Worm (Caenorhabditis elegans): ENCODE results near the gene F59C12.3.

F59C12.3 gene

ce11 chrX:16609424-16609823, at the start of gene F59C12.3:
F59C12.3 (minus strand) TSS chrX:16609524.
- TF ChIP-seq klf-2 (GFP tag; conservative IDR thresholded peaks at IDR 0.05), result no peak
- TF ChIP-seq ref-1 (GFP tag; conservative IDR thresholded peaks at IDR 0.05), result no peak
- no peak for TF ChIP-seq tab-1 (GFP tag; IDR thresholded peaks at IDR 0.05)
- TF ChIP-seq ztf-29 (GFP tag; IDR thresholded peaks at IDR 0.05), result no peak
- TF ChIP-seq T22C8.4 (GFP tag; IDR thresholded peaks at IDR 0.05), result no peak
- no peak for TF ChIP-seq cog-1 (tag; optimal IDR thresholded peaks at IDR 0.05)
- no peak for TF ChIP-seq ztf-23 (GFP tag; IDR thresholded peaks at IDR 0.05)

- no peak for TF ChIP-seq klf-2 (GFP tag; conservative IDR thresholded peaks at IDR 0.05)
- TF ChIP-seq cog-1 (tag; optimal IDR thresholded peaks at IDR 0.05), result no peak
- TF ChIP-seq med-1 (GFP tag; optimal IDR thresholded peaks at IDR 0.05; ENCODE audit: insufficient read depth), result no peak
- TF ChIP-seq T22C8.4 (GFP tag; IDR thresholded peaks at IDR 0.05), result no peak
- TF ChIP-seq flt-1 (GFP tag; IDR thresholded peaks at IDR 0.05), result no peak
- TF ChIP-seq ref-1 (GFP tag; conservative IDR thresholded peaks at IDR 0.05), result no peak
- TF ChIP-seq ztf-23 (GFP tag; IDR thresholded peaks at IDR 0.05), result no peak
- TF ChIP-seq ztf-29 (GFP tag; IDR thresholded peaks at IDR 0.05), result no peak
- TF ChIP-seq tab-1 (GFP tag; IDR thresholded peaks at IDR 0.05), result no peak
Observed at ce11 chrX:16658309-16658708, 49.0 kb upstream of the F59C12.3 start.

DNA sequence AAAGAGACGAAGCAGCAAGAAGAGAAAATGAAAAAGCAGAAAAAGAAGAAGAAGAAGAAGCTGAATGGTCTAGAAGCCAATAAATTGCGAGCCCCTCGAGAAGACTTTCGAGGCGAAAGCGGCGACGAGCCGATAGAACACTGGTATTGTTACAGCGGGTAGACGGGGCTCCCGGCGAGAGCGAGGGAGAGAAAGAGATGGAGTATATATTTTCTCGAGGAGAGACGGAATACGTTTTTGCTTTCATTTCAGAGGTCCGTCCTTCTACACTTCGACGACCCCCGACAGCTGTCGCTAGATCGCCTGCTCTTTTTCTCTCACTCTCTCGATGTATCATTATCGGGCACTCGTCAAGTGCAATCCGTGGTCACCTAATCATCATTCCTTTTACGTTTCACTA, 46.0 kb upstream of the F59C12.3 start:
- TF ChIP-seq ztf-29 (GFP tag; IDR thresholded peaks at IDR 0.05) (no peak), ztf-23 (GFP tag; IDR thresholded peaks at IDR 0.05) (no peak), klf-2 (GFP tag; conservative IDR thresholded peaks at IDR 0.05) (no peak), ref-1 (GFP tag; conservative IDR thresholded peaks at IDR 0.05) (no peak), T22C8.4 (GFP tag; IDR thresholded peaks at IDR 0.05) (no peak), tab-1 (GFP tag; IDR thresholded peaks at IDR 0.05) (no peak)

DNA sequence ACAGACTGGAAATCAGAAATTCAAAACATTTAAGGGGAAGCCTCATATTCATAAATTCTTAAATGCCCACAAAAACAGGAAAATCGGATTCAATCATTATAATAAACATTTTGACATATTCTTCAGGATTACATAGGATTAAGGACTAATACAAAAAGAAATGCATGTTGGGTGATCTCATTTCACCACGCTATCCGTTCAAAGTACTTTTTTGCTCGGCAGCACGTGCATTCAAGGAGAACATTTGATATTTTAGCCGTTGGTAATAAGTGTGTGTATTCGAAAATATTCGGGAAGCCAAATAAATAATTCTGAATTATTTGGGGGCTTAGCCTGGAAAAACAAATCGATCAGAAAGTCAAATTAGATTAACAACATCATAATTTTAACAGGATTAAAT, 41.3 kb upstream of the F59C12.3 start:
- TF ChIP-seq ztf-23 (GFP tag; IDR thresholded peaks at IDR 0.05) (no peak), tab-1 (GFP tag; IDR thresholded peaks at IDR 0.05) (no peak), cog-1 (tag; optimal IDR thresholded peaks at IDR 0.05) (no peak), klf-2 (GFP tag; conservative IDR thresholded peaks at IDR 0.05) (no peak), T22C8.4 (GFP tag; IDR thresholded peaks at IDR 0.05) (no peak), flt-1 (GFP tag; IDR thresholded peaks at IDR 0.05) (no peak), ztf-29 (GFP tag; IDR thresholded peaks at IDR 0.05) (no peak), med-1 (GFP tag; optimal IDR thresholded peaks at IDR 0.05; ENCODE audit: insufficient read depth) (no peak), ref-1 (GFP tag; conservative IDR thresholded peaks at IDR 0.05) (no peak)

DNA sequence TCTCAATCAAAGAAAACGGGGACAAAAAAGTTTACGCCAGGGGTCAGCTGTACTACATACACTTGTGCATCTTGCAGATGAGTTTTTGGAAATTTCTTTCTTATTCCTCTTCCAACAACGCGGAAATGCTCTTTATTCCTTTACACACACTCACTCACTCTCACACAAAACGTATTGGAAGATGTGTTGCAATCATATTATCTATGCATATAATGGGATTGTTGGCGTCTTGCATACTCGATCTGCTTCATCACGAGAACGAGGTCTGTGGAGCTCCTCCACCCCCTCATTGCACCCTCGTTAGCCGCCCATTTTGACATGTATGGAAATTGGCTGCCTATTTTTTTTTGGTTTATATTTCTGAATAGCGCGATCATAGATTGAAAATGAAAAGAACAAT, 39.4 kb upstream of the F59C12.3 start:
- no peak for TF ChIP-seq ztf-23 (GFP tag; IDR thresholded peaks at IDR 0.05)
- no peak for TF ChIP-seq tab-1 (GFP tag; IDR thresholded peaks at IDR 0.05)
- no peak for TF ChIP-seq flt-1 (GFP tag; IDR thresholded peaks at IDR 0.05)
- TF ChIP-seq ref-1 (GFP tag; conservative IDR thresholded peaks at IDR 0.05), result no peak
- no peak for TF ChIP-seq T22C8.4 (GFP tag; IDR thresholded peaks at IDR 0.05)

- TF ChIP-seq ref-1 (GFP tag; conservative IDR thresholded peaks at IDR 0.05) (no peak), ztf-29 (GFP tag; IDR thresholded peaks at IDR 0.05) (no peak), tab-1 (GFP tag; IDR thresholded peaks at IDR 0.05) (no peak), flt-1 (GFP tag; IDR thresholded peaks at IDR 0.05) (no peak), cog-1 (tag; optimal IDR thresholded peaks at IDR 0.05) (no peak), ztf-23 (GFP tag; IDR thresholded peaks at IDR 0.05) (no peak), med-1 (GFP tag; optimal IDR thresholded peaks at IDR 0.05; ENCODE audit: insufficient read depth) (no peak)
Observed at ce11 chrX:16647222-16647621, 37.9 kb upstream of the F59C12.3 start.

- TF ChIP-seq tab-1 (GFP tag; IDR thresholded peaks at IDR 0.05), result no peak
Observed at ce11 chrX:16644889-16645288, 35.6 kb upstream of the F59C12.3 start.

DNA sequence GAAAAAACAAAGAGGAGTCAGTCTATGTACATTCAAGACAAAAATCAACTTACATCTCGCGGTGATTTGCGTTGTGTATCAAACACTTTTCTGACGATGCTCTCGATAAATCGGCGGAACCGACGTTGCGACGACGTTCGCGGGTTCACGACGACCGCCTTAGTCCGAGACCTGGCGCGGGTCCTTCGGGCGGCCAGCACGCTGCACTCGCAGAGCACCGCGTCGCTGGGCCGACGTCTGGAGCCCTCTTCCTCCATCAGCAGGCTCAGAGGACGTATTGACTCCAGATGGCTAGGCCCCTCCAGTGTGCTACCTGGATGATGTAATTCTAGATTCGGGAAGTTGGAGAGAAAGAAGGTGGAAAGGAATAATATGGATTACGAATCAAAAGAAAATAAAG, 33.9 kb upstream of the F59C12.3 start:
- TF ChIP-seq T22C8.4 (GFP tag; IDR thresholded peaks at IDR 0.05), result no peak

ce11 chrX:16641678-16642077, 32.4 kb upstream of the F59C12.3 start:
- no peak for TF ChIP-seq T22C8.4 (GFP tag; IDR thresholded peaks at IDR 0.05)
- no peak for TF ChIP-seq cog-1 (tag; optimal IDR thresholded peaks at IDR 0.05)
- no peak for TF ChIP-seq ztf-29 (GFP tag; IDR thresholded peaks at IDR 0.05)
- no peak for TF ChIP-seq med-1 (GFP tag; optimal IDR thresholded peaks at IDR 0.05; ENCODE audit: insufficient read depth)
- TF ChIP-seq klf-2 (GFP tag; conservative IDR thresholded peaks at IDR 0.05), result no peak
- TF ChIP-seq flt-1 (GFP tag; IDR thresholded peaks at IDR 0.05), result no peak
- no peak for TF ChIP-seq tab-1 (GFP tag; IDR thresholded peaks at IDR 0.05)
- TF ChIP-seq ztf-23 (GFP tag; IDR thresholded peaks at IDR 0.05), result no peak
- no peak for TF ChIP-seq ref-1 (GFP tag; conservative IDR thresholded peaks at IDR 0.05)

ce11 chrX:16634708-16635107, 25.4 kb upstream of the F59C12.3 start:
- TF ChIP-seq ref-1 (GFP tag; conservative IDR thresholded peaks at IDR 0.05), result peak; percentile 94
- TF ChIP-seq ztf-29 (GFP tag; IDR thresholded peaks at IDR 0.05), result peak; percentile 92
- TF ChIP-seq med-1 (GFP tag; optimal IDR thresholded peaks at IDR 0.05; ENCODE audit: insufficient read depth), result peak; percentile 76
- TF ChIP-seq flt-1 (GFP tag; IDR thresholded peaks at IDR 0.05), result peak; percentile 98
- TF ChIP-seq ztf-23 (GFP tag; IDR thresholded peaks at IDR 0.05), result peak; percentile 96
- TF ChIP-seq klf-2 (GFP tag; conservative IDR thresholded peaks at IDR 0.05), result peak; percentile 94
- peak; percentile 82 for TF ChIP-seq cog-1 (tag; optimal IDR thresholded peaks at IDR 0.05)
- peak; percentile 97 for TF ChIP-seq tab-1 (GFP tag; IDR thresholded peaks at IDR 0.05)
- peak; percentile 94 for TF ChIP-seq T22C8.4 (GFP tag; IDR thresholded peaks at IDR 0.05)

ce11 chrX:16634103-16634502, 24.8 kb upstream of the F59C12.3 start:
- TF ChIP-seq ztf-23 (GFP tag; IDR thresholded peaks at IDR 0.05) (no peak), med-1 (GFP tag; optimal IDR thresholded peaks at IDR 0.05; ENCODE audit: insufficient read depth) (no peak), ref-1 (GFP tag; conservative IDR thresholded peaks at IDR 0.05) (no peak), T22C8.4 (GFP tag; IDR thresholded peaks at IDR 0.05) (no peak), klf-2 (GFP tag; conservative IDR thresholded peaks at IDR 0.05) (no peak), cog-1 (tag; optimal IDR thresholded peaks at IDR 0.05) (no peak)
